Worm (Caenorhabditis elegans) whole organism, L4 larva: ENCODE data around the gene srh-127.

ENCODE experiments used
- D1046.2 ChIP-seq: fragments of 200-800 bp; sonication (Bioruptor generic); IDR thresholded peaks from 2 replicates; pipeline ENCODE4 v1.3.6; 2022; ENCODE audit warnings: missing genetic modification characterization, missing compliant biosample characterization
- F49E8.2 ChIP-seq: sonication (generic microtip); optimal IDR thresholded peaks from 2 replicates; lab custom pipeline; 2016; ENCODE audit warnings: missing compliant biosample characterization, mild to moderate bottlenecking, missing genetic modification characterization, borderline replicate concordance
- T20F7.1 ChIP-seq: fragments of 200-800 bp; sonication (Bioruptor generic); optimal IDR thresholded peaks from 2 replicates; lab custom pipeline; 2018; ENCODE audit warnings: mild to moderate bottlenecking, missing genetic modification characterization, missing compliant biosample characterization
- T26A8.4 ChIP-seq: fragments of 200-800 bp; sonication (Bioruptor generic); IDR thresholded peaks from 2 replicates; pipeline ENCODE4 v1.3.6; 2022; ENCODE audit warnings: missing genetic modification characterization, missing compliant biosample characterization
- Y5F2A.4 ChIP-seq: fragments of 200-800 bp; sonication (Bioruptor generic); optimal IDR thresholded peaks from 2 replicates; lab custom pipeline; 2018; ENCODE audit warnings: mild to moderate bottlenecking, missing genetic modification characterization, missing compliant biosample characterization
- Y75B8A.6 ChIP-seq: fragments of 200-800 bp; sonication (Bioruptor generic); IDR thresholded peaks from 2 replicates; pipeline ENCODE4 v1.3.6; 2022; ENCODE audit warnings: missing genetic modification reagents, missing genetic modification characterization, missing compliant biosample characterization
- aha-1 ChIP-seq: fragments of 150-350 bp; peaks from one replicate; lab custom pipeline; 2014; ENCODE audit warnings: missing biosample characterization, missing genetic modification characterization
- aly-2 ChIP-seq: sonication (generic microtip); optimal IDR thresholded peaks from 2 replicates; lab custom pipeline; 2018; ENCODE audit warnings: missing biosample characterization, missing genetic modification characterization
- arid-1 ChIP-seq: fragments of 200-800 bp; sonication (Bioruptor generic); conservative IDR thresholded peaks from 2 replicates; pipeline ENCODE4 v1.3.6; 2022; ENCODE audit warnings: missing genetic modification reagents, missing genetic modification characterization, missing compliant biosample characterization
- ceh-20 ChIP-seq: fragments of 200-800 bp; sonication (Bioruptor generic); IDR thresholded peaks from 2 replicates; pipeline ENCODE4 v1.3.6; 2022; ENCODE audit warnings: missing genetic modification reagents, missing genetic modification characterization, missing compliant biosample characterization
- ceh-28 ChIP-seq: fragments of 150-350 bp; optimal IDR thresholded peaks from 2 replicates; lab custom pipeline; 2014; ENCODE audit warnings: missing biosample characterization, missing genetic modification reagents, missing genetic modification characterization
- ceh-44 ChIP-seq: fragments of 200-800 bp; sonication (Bioruptor generic); IDR thresholded peaks from 2 replicates; pipeline ENCODE4 v1.3.6; 2022; ENCODE audit warnings: missing genetic modification reagents, missing genetic modification characterization, missing compliant biosample characterization
- ceh-82 ChIP-seq: sonication (generic microtip); optimal IDR thresholded peaks from 2 replicates; lab custom pipeline; 2017; ENCODE audit warnings: missing biosample characterization, missing genetic modification characterization
- ces-1 ChIP-seq: fragments of 150-350 bp; sonication (generic microtip); optimal IDR thresholded peaks from 4 replicates; lab custom pipeline; 2014; ENCODE audit warnings: missing biosample characterization, missing genetic modification reagents, missing genetic modification characterization
- daf-12 ChIP-seq: fragments of 150-350 bp; optimal IDR thresholded peaks from 2 replicates; lab custom pipeline; 2014; ENCODE audit warnings: missing biosample characterization, missing genetic modification reagents, missing genetic modification characterization
- daf-16 ChIP-seq, 3 experiments: sonication (generic microtip); optimal IDR thresholded peaks; 2 replicates each; lab custom pipeline; 2016 to 2017; ENCODE audit warnings: missing genetic modification characterization in 3 of 3, missing genetic modification reagents in 3 of 3, mild to moderate bottlenecking in 2 of 3, missing compliant biosample characterization in 2 of 3, missing biosample characterization in 1 of 3, moderate library complexity in 1 of 3
- daf-19 ChIP-seq: fragments of 200-800 bp; sonication (Bioruptor generic); conservative IDR thresholded peaks from 2 replicates; pipeline ENCODE4 v1.3.6; 2022; ENCODE audit warnings: missing genetic modification characterization, missing compliant biosample characterization
- dmd-8 ChIP-seq: fragments of 200-800 bp; sonication (Bioruptor generic); IDR thresholded peaks from 2 replicates; pipeline ENCODE4 v1.3.6; 2022; ENCODE audit warnings: missing genetic modification characterization, missing compliant biosample characterization
- dve-1 ChIP-seq: sonication (generic microtip); optimal IDR thresholded peaks from 2 replicates; lab custom pipeline; 2017; ENCODE audit warnings: antibody characterized with exemption, mild to moderate bottlenecking, missing genetic modification characterization, missing compliant biosample characterization; ENCODE audit not compliant: insufficient read depth
- egl-43 ChIP-seq: fragments of 200-800 bp; sonication (Bioruptor generic); IDR thresholded peaks from 2 replicates; pipeline ENCODE4 v1.3.6; 2022; ENCODE audit warnings: missing genetic modification reagents, missing genetic modification characterization, missing compliant biosample characterization
- gei-8 ChIP-seq: fragments of 200-800 bp; sonication (Bioruptor generic); optimal IDR thresholded peaks from 2 replicates; lab custom pipeline; 2018; ENCODE audit warnings: mild to moderate bottlenecking, missing genetic modification characterization, missing compliant biosample characterization
- lim-7 ChIP-seq: fragments of 200-800 bp; sonication (Bioruptor generic); IDR thresholded peaks from 2 replicates; pipeline ENCODE4 v1.3.6; 2022; ENCODE audit warnings: missing genetic modification characterization, missing compliant biosample characterization
- lin-39 ChIP-seq: fragments of 150-350 bp; optimal IDR thresholded peaks from 2 replicates; lab custom pipeline; 2014; ENCODE audit warnings: missing biosample characterization, missing genetic modification reagents, missing genetic modification characterization
- lir-3 ChIP-seq: sonication (generic microtip); optimal IDR thresholded peaks from 2 replicates; lab custom pipeline; 2016; ENCODE audit warnings: mild to moderate bottlenecking, missing genetic modification characterization, missing compliant biosample characterization
- madf-9 ChIP-seq: fragments of 200-800 bp; sonication (Bioruptor generic); conservative IDR thresholded peaks from 2 replicates; pipeline ENCODE4 v1.3.6; 2022; ENCODE audit warnings: missing genetic modification reagents, missing genetic modification characterization, missing compliant biosample characterization
- mdt-29 ChIP-seq: fragments of 200-800 bp; sonication (Bioruptor generic); IDR thresholded peaks from 2 replicates; pipeline ENCODE4 v1.3.6; 2022; ENCODE audit warnings: missing genetic modification reagents, missing genetic modification characterization, missing compliant biosample characterization
- mep-1 ChIP-seq: fragments of 150-350 bp; sonication (generic microtip); optimal IDR thresholded peaks from 3 replicates; lab custom pipeline; 2014; ENCODE audit warnings: missing biosample characterization, missing genetic modification characterization
- nhr-10 ChIP-seq: fragments of 150-350 bp; optimal IDR thresholded peaks from 2 replicates; lab custom pipeline; 2014; ENCODE audit warnings: missing biosample characterization, missing genetic modification characterization
- nhr-102 ChIP-seq: sonication (generic microtip); optimal IDR thresholded peaks from 2 replicates; lab custom pipeline; 2016; ENCODE audit warnings: mild to moderate bottlenecking, missing genetic modification characterization, moderate library complexity, missing compliant biosample characterization
- nhr-28 ChIP-seq: fragments of 150-350 bp; optimal IDR thresholded peaks from 2 replicates; lab custom pipeline; 2014; ENCODE audit warnings: missing biosample characterization, missing genetic modification characterization
- nhr-6 ChIP-seq: fragments of 150-350 bp; optimal IDR thresholded peaks from 2 replicates; lab custom pipeline; 2014; ENCODE audit warnings: missing biosample characterization, missing genetic modification characterization
- nhr-77 ChIP-seq: fragments of 150-350 bp; optimal IDR thresholded peaks from 2 replicates; lab custom pipeline; 2014; ENCODE audit warnings: missing biosample characterization, missing genetic modification characterization
- pqm-1 ChIP-seq: sonication (generic microtip); optimal IDR thresholded peaks from 2 replicates; lab custom pipeline; 2017; ENCODE audit warnings: missing biosample characterization, missing genetic modification characterization
- rbr-2 ChIP-seq: sonication (generic microtip); optimal IDR thresholded peaks from 2 replicates; lab custom pipeline; 2016; ENCODE audit warnings: missing genotype, missing genetic modification characterization, missing compliant biosample characterization
- spr-3 ChIP-seq: fragments of 200-800 bp; sonication (Bioruptor generic); optimal IDR thresholded peaks from 2 replicates; lab custom pipeline; 2018; ENCODE audit warnings: mild to moderate bottlenecking, missing genetic modification characterization, missing compliant biosample characterization
- tag-97 ChIP-seq: fragments of 200-800 bp; sonication (Bioruptor generic); IDR thresholded peaks from 2 replicates; pipeline ENCODE4 v1.3.6; 2022; ENCODE audit warnings: missing genetic modification characterization, missing compliant biosample characterization
- unc-39 ChIP-seq: sonication (generic microtip); optimal IDR thresholded peaks from 2 replicates; lab custom pipeline; 2017; ENCODE audit warnings: missing biosample characterization, missing genetic modification characterization
- unc-62 ChIP-seq, 3 experiments: fragments of 150-350 bp in 1 of 3; sonication (generic microtip); optimal IDR thresholded peaks in 2 of 3; peaks in 1 of 3; 1 replicate in 1 of 3; 2 replicates in 2 of 3; lab custom pipeline; 2014 to 2017; ENCODE audit warnings: missing biosample characterization in 3 of 3, missing genetic modification characterization in 3 of 3, missing genetic modification reagents in 3 of 3, missing genotype in 1 of 3
- vab-7 ChIP-seq: fragments of 200-800 bp; sonication (Bioruptor generic); IDR thresholded peaks from 2 replicates; pipeline ENCODE4 v1.3.6; 2022; ENCODE audit warnings: missing genetic modification reagents, missing genetic modification characterization, missing compliant biosample characterization
- zip-2 ChIP-seq: fragments of 150-350 bp; optimal IDR thresholded peaks from 2 replicates; lab custom pipeline; 2014; ENCODE audit warnings: missing biosample characterization, missing genetic modification characterization

Gene srh-127

ce11 chrV:2857842-2858241, 35.2 kb upstream of the srh-127 start, which contains the start of gene srj-55:
TSS of gene srj-55 (minus strand) at chrV:2857942.
- TF ChIP-seq lir-3 (tag; lab: Kevin White, UChicago), result no peak
- no peak for TF ChIP-seq ceh-82
- TF ChIP-seq daf-12 (tag; lab: Kevin White, UChicago), result no peak
- no peak for TF ChIP-seq daf-19 (GFP tag; lab: Robert Waterston, UW)
- TF ChIP-seq nhr-10 (tag; lab: Kevin White, UChicago), result no peak
- no peak for TF ChIP-seq T26A8.4 (GFP tag; lab: Robert Waterston, UW)
- no peak for TF ChIP-seq egl-43 (GFP tag; lab: Robert Waterston, UW)
- TF ChIP-seq dmd-8 (GFP tag; lab: Robert Waterston, UW), result no peak
- TF ChIP-seq ceh-28 (tag; lab: Kevin White, UChicago), result no peak
- TF ChIP-seq pqm-1, result no peak
- no peak for TF ChIP-seq gei-8 (GFP tag; lab: Kevin White, UChicago)

ce11 chrV:2859738-2860137, 33.3 kb upstream of the srh-127 start, which contains the start of gene srj-54:
TSS of gene srj-54 (minus strand) at chrV:2859838.
- no peak for TF ChIP-seq spr-3 (GFP tag; lab: Kevin White, UChicago)
- no peak for TF ChIP-seq rbr-2
- TF ChIP-seq unc-62 (GFP tag; optimal IDR thresholded peaks at IDR 0.05 in 1 of 2; lab: Kevin White, UChicago), result peak in 1 of 2 experiments; percentile 74
- no peak for TF ChIP-seq unc-62 (tag; optimal IDR thresholded peaks at IDR 0.05; lab: Kevin White, UChicago)

ce11 chrV:2861505-2861904, 31.6 kb upstream of the srh-127 start, which contains the start of gene srh-270:
TSS of gene srh-270 (minus strand) at chrV:2861605.
- peak in 1 of 2 experiments; percentile 17 for TF ChIP-seq unc-62 (GFP tag; optimal IDR thresholded peaks at IDR 0.05 in 1 of 2; lab: Kevin White, UChicago)
- TF ChIP-seq unc-62 (tag; optimal IDR thresholded peaks at IDR 0.05; lab: Kevin White, UChicago), result no peak
- TF ChIP-seq aha-1 (tag; lab: Kevin White, UChicago), result peak; percentile 2
- TF ChIP-seq arid-1, result no peak

ce11 chrV:2863033-2863432, 30.0 kb upstream of the srh-127 start, which contains the start of gene srh-272:
TSS of gene srh-272 (plus strand) at chrV:2863333.
- TF ChIP-seq ceh-20 (GFP tag; lab: Robert Waterston, UW) (no peak), mdt-29 (GFP tag; lab: Robert Waterston, UW) (no peak), daf-12 (tag; lab: Kevin White, UChicago) (no peak), aly-2 (tag; lab: Kevin White, UChicago) (no peak), madf-9 (GFP tag; lab: Robert Waterston, UW) (no peak), ces-1 (GFP tag; lab: Kevin White, UChicago) (no peak), T20F7.1 (GFP tag; lab: Kevin White, UChicago) (no peak), vab-7 (GFP tag; lab: Robert Waterston, UW) (no peak), nhr-77 (no peak), tag-97 (GFP tag; lab: Robert Waterston, UW) (no peak), unc-39 (no peak), mep-1 (no peak), daf-19 (GFP tag; lab: Robert Waterston, UW) (no peak)

ce11 chrV:2864899-2865298, 28.2 kb upstream of the srh-127 start, which contains the start of gene srh-240:
TSS of gene srh-240 (plus strand) at chrV:2865199.
- TF ChIP-seq ceh-82, result no peak
- no peak for TF ChIP-seq zip-2
- TF ChIP-seq F49E8.2 (tag; lab: Kevin White, UChicago), result no peak
- TF ChIP-seq T20F7.1 (GFP tag; lab: Kevin White, UChicago), result no peak
- TF ChIP-seq D1046.2 (GFP tag; lab: Robert Waterston, UW), result no peak
- TF ChIP-seq lim-7, result no peak
- TF ChIP-seq daf-16 (GFP tag; optimal IDR thresholded peaks at IDR 0.05; lab: Kevin White, UChicago), result no peak
- TF ChIP-seq daf-16 (tag; optimal IDR thresholded peaks at IDR 0.05; lab: Kevin White, UChicago), result no peak
- TF ChIP-seq dmd-8 (GFP tag; lab: Robert Waterston, UW), result no peak
- TF ChIP-seq nhr-28 (tag; lab: Kevin White, UChicago), result no peak
- no peak for TF ChIP-seq lin-39
- no peak for TF ChIP-seq dve-1 (tag; lab: Kevin White, UChicago)
- TF ChIP-seq nhr-6, result no peak
- TF ChIP-seq Y5F2A.4 (GFP tag; lab: Kevin White, UChicago), result no peak
- no peak for TF ChIP-seq unc-39
- TF ChIP-seq nhr-102, result no peak
- TF ChIP-seq ces-1 (GFP tag; lab: Kevin White, UChicago), result no peak
- TF ChIP-seq ceh-44, result no peak
- no peak for TF ChIP-seq Y75B8A.6
- TF ChIP-seq, all 104 proteins: peak for 0
